Fruit fly (Drosophila melanogaster) Kc167 (cell line): Measurements from ENCODE around the gene Art6.

Experiments used
- Myc ChIP-seq: fragments of >200 bp; optimal IDR thresholded peaks from 2 replicates; lab custom pipeline; 2017; ENCODE audit warnings: missing external identifiers
- Sin3A ChIP-seq: fragments of >200 bp; optimal IDR thresholded peaks from 2 replicates; lab custom pipeline; 2018; ENCODE audit warnings: missing external identifiers
- h ChIP-seq: fragments of >200 bp; optimal IDR thresholded peaks from 3 replicates; lab custom pipeline; 2018; ENCODE audit warnings: missing external identifiers
- insv ChIP-seq: fragments of >200 bp; optimal IDR thresholded peaks from 3 replicates; lab custom pipeline; 2018; ENCODE audit warnings: missing external identifiers
- psq ChIP-seq: fragments of >200 bp; optimal IDR thresholded peaks from 2 replicates; lab custom pipeline; 2017; ENCODE audit warnings: missing external identifiers
- ttk ChIP-seq: sonication (Bioruptor generic); optimal IDR thresholded peaks from 2 replicates; lab custom pipeline; 2017; ENCODE audit warnings: missing external identifiers

dm6 chr3R:13946117-13946516, 505 bp upstream of the Art6 start:
- TF ChIP-seq h (no peak), psq (lab: Kevin White, UChicago) (no peak), Myc (lab: Kevin White, UChicago) (no peak), Sin3A (lab: Kevin White, UChicago) (no peak), ttk (lab: Kevin White, UChicago) (no peak), insv (lab: Kevin White, UChicago) (no peak)
